Worm (Caenorhabditis elegans): ENCODE measurements around the gene ocam-1.

ce11 chrV:14171284-14171683 lies 3.8 kb upstream of the ocam-1 start, which contains the start of gene cest-2.1:
- TF ChIP-seq tlp-1 (tag; optimal IDR thresholded peaks at IDR 0.05) (no peak), ceh-82 (tag; optimal IDR thresholded peaks at IDR 0.05) (no peak), nhr-76 (tag; optimal IDR thresholded peaks at IDR 0.05) (no peak), pqm-1 (tag; optimal IDR thresholded peaks at IDR 0.05) (no peak), elt-3 (tag; optimal IDR thresholded peaks at IDR 0.05) (no peak), nhr-11 (tag; optimal IDR thresholded peaks at IDR 0.05) (no peak), lin-13 (GFP tag; optimal IDR thresholded peaks at IDR 0.05) (no peak)
